Worm (Caenorhabditis elegans) whole organism, L2 larva: Measurements from ENCODE around the gene F57C12.6.

Experiments used
- C34F6.9 ChIP-seq: fragments of 150-350 bp; optimal IDR thresholded peaks from 2 replicates; lab custom pipeline; 2014; ENCODE audit warnings: missing biosample characterization, missing genetic modification characterization
- ama-1 ChIP-seq: fragments of 150-350 bp; optimal IDR thresholded peaks from 2 replicates; lab custom pipeline; 2018; ENCODE audit warnings: inconsistent platforms
- egl-27 ChIP-seq: sonication (generic microtip); optimal IDR thresholded peaks from 3 replicates; lab custom pipeline; 2017; ENCODE audit warnings: missing biosample characterization, missing genetic modification reagents, missing genetic modification characterization
- fos-1 ChIP-seq: fragments of 150-350 bp; optimal IDR thresholded peaks from 2 replicates; lab custom pipeline; 2014; ENCODE audit warnings: missing biosample characterization, missing genetic modification characterization
- mab-5 ChIP-seq: fragments of 150-350 bp; optimal IDR thresholded peaks from 2 replicates; lab custom pipeline; 2014; ENCODE audit warnings: missing biosample characterization, missing genetic modification characterization
- nhr-129 ChIP-seq: fragments of 150-350 bp; optimal IDR thresholded peaks from 2 replicates; lab custom pipeline; 2014; ENCODE audit warnings: missing biosample characterization, missing genetic modification characterization
- nhr-6 ChIP-seq: fragments of 150-350 bp; optimal IDR thresholded peaks from 2 replicates; lab custom pipeline; 2014; ENCODE audit warnings: missing biosample characterization, missing genetic modification characterization
- nhr-77 ChIP-seq: fragments of 150-350 bp; optimal IDR thresholded peaks from 2 replicates; lab custom pipeline; 2014; ENCODE audit warnings: missing biosample characterization, missing genetic modification characterization
- sem-4 ChIP-seq: fragments of 150-350 bp; optimal IDR thresholded peaks from 2 replicates; lab custom pipeline; 2014; ENCODE audit warnings: missing biosample characterization, missing genetic modification reagents, missing genetic modification characterization
- skn-1 ChIP-seq: sonication (generic microtip); optimal IDR thresholded peaks from 2 replicates; lab custom pipeline; 2017; ENCODE audit warnings: missing biosample characterization, missing genetic modification characterization
- unc-39 ChIP-seq: fragments of 150-350 bp; optimal IDR thresholded peaks from 2 replicates; lab custom pipeline; 2014; ENCODE audit warnings: missing biosample characterization, missing genetic modification characterization
- unc-55 ChIP-seq: fragments of 150-350 bp; sonication (generic microtip); optimal IDR thresholded peaks from 3 replicates; lab custom pipeline; 2014; ENCODE audit warnings: missing biosample characterization, missing genetic modification reagents, missing genetic modification characterization

DNA sequence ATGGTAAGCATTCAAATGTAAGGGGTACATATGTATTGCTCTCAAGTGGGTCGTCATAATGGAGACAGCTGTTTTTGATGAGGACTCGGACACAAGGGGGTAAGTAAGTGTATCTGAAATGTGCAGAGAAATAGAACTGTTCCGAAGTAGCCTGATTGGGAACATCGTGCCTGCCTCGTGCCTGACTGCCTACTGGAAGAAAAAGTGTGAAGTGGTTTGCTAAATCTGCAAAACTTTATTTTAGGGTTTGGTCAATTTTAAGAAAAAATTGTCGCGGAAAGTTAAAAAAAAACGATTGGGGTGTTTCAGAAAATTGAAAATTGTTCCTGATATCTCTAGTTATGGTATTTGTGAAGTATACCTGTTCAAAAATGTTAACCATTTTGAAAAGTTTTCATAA is 3.4 kb upstream of the F57C12.6 start, which contains the start of gene hlh-19:
- no peak for TF ChIP-seq nhr-6 (tag; lab: Kevin White, UChicago)
- no peak for TF ChIP-seq unc-55 (GFP tag; lab: Kevin White, UChicago)
- no peak for TF ChIP-seq C34F6.9 (tag; lab: Kevin White, UChicago)
- TF ChIP-seq nhr-129 (tag; lab: Kevin White, UChicago), result no peak
- TF ChIP-seq ama-1, result no peak
- no peak for TF ChIP-seq skn-1 (tag; lab: Kevin White, UChicago)
- no peak for TF ChIP-seq unc-39 (tag; lab: Kevin White, UChicago)
- TF ChIP-seq fos-1 (tag; lab: Kevin White, UChicago), result no peak
- TF ChIP-seq sem-4 (tag; lab: Kevin White, UChicago), result no peak
- no peak for TF ChIP-seq nhr-77 (tag; lab: Kevin White, UChicago)
- no peak for TF ChIP-seq mab-5 (tag; lab: Kevin White, UChicago)
- TF ChIP-seq egl-27 (tag; lab: Kevin White, UChicago), result no peak
